Worm (Caenorhabditis elegans) whole organism, early embryonic: ENCODE results near the gene C54F6.20.

Experiments used
- F13C5.2 ChIP-seq: sonication (generic microtip); optimal IDR thresholded peaks from 2 replicates; lab custom pipeline; 2017; ENCODE audit warnings: mild to moderate bottlenecking, missing genetic modification characterization, inconsistent platforms, missing compliant biosample characterization
- ama-1 ChIP-seq: fragments of 150-350 bp; optimal IDR thresholded peaks from 2 replicates; lab custom pipeline; 2014
- ceh-13 ChIP-seq: fragments of 200-800 bp; sonication (Bioruptor generic); optimal IDR thresholded peaks from 2 replicates; lab custom pipeline; 2018; ENCODE audit warnings: mild to moderate bottlenecking, missing genetic modification characterization, missing compliant biosample characterization
- ceh-36 ChIP-seq: sonication (generic microtip); optimal IDR thresholded peaks from 2 replicates; lab custom pipeline; 2016; ENCODE audit warnings: missing genetic modification characterization, inconsistent platforms, missing compliant biosample characterization
- ets-7 ChIP-seq: sonication (generic microtip); optimal IDR thresholded peaks from 2 replicates; lab custom pipeline; 2016; ENCODE audit warnings: missing genotype, missing genetic modification characterization, missing compliant biosample characterization
- hmbx-1 ChIP-seq: sonication (generic microtip); optimal IDR thresholded peaks from 2 replicates; lab custom pipeline; 2016; ENCODE audit warnings: mild to moderate bottlenecking, missing genetic modification characterization, missing compliant biosample characterization
- hmg-4 ChIP-seq: fragments of 200-800 bp; sonication (Bioruptor generic); optimal IDR thresholded peaks from 2 replicates; lab custom pipeline; 2018; ENCODE audit warnings: mild to moderate bottlenecking, missing genetic modification characterization, missing compliant biosample characterization
- hnd-1 ChIP-seq: sonication (generic microtip); optimal IDR thresholded peaks from 2 replicates; lab custom pipeline; 2016; ENCODE audit warnings: missing genetic modification characterization, missing compliant biosample characterization

DNA sequence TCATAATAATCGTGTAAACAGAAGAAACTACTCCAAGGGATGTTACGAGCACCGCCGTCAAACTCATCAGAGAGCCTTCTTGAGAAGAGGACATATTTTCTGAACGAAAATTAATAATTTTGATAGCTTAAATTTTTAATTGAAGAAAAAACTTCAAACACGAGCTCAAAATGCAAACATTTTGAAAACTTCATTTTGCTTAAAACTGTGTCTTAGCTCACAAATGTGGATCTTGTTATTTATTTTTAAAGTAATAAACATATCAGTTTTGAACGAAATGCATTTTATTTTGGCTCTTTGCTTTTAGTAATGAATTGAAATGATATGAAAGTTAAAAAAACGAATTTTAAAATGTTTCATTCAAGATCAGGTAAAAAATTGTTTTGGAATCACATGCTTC lies 37.0 kb upstream of the C54F6.20 start, which contains the start of gene srbc-7:
- TF ChIP-seq ama-1 (lab: Kevin White, UChicago) (no peak), hmg-4 (GFP tag; lab: Kevin White, UChicago) (no peak), hmbx-1 (tag; lab: Kevin White, UChicago) (no peak), F13C5.2 (no peak), hnd-1 (tag; lab: Kevin White, UChicago) (no peak), ceh-13 (no peak), ceh-36 (tag; lab: Kevin White, UChicago) (no peak), ets-7 (tag; lab: Kevin White, UChicago) (no peak)
